Worm (Caenorhabditis elegans) whole organism, L2 larva: ENCODE measurements around the gene osm-7.

Source experiments
- C34F6.9 ChIP-seq: fragments of 150-350 bp; optimal IDR thresholded peaks from 2 replicates; lab custom pipeline; 2014; ENCODE audit warnings: missing biosample characterization, missing genetic modification characterization
- F13H6.1 ChIP-seq: sonication (generic microtip); optimal IDR thresholded peaks from 2 replicates; lab custom pipeline; 2016; ENCODE audit warnings: missing genetic modification characterization, missing compliant biosample characterization
- R02D3.7 ChIP-seq: fragments of 150-350 bp; optimal IDR thresholded peaks from 2 replicates; lab custom pipeline; 2014; ENCODE audit warnings: missing biosample characterization, missing genetic modification characterization
- Y55F3AM.14 ChIP-seq: fragments of 200-800 bp; sonication (Bioruptor generic); optimal IDR thresholded peaks from 2 replicates; lab custom pipeline; 2018; ENCODE audit warnings: mild to moderate bottlenecking, missing genetic modification characterization, missing compliant biosample characterization
- alr-1 ChIP-seq: fragments of 150-350 bp; optimal IDR thresholded peaks from 2 replicates; lab custom pipeline; 2014; ENCODE audit warnings: missing biosample characterization, missing genetic modification characterization
- aly-2 ChIP-seq: fragments of 150-350 bp; optimal IDR thresholded peaks from 2 replicates; lab custom pipeline; 2014; ENCODE audit warnings: missing biosample characterization, missing genetic modification characterization
- ama-1 ChIP-seq: fragments of 150-350 bp; optimal IDR thresholded peaks from 2 replicates; lab custom pipeline; 2018; ENCODE audit warnings: inconsistent platforms
- blmp-1 ChIP-seq: sonication (generic microtip); optimal IDR thresholded peaks from 2 replicates; lab custom pipeline; 2017; ENCODE audit warnings: missing genetic modification characterization, mild to moderate bottlenecking, missing compliant biosample characterization, antibody characterized with exemption, moderate library complexity; ENCODE audit not compliant: insufficient read depth
- ceh-16 ChIP-seq: fragments of 150-350 bp; optimal IDR thresholded peaks from 2 replicates; lab custom pipeline; 2014; ENCODE audit warnings: missing biosample characterization, missing genetic modification characterization
- ceh-82 ChIP-seq: fragments of 150-350 bp; optimal IDR thresholded peaks from 2 replicates; lab custom pipeline; 2014; ENCODE audit warnings: missing biosample characterization, missing genetic modification characterization
- crh-2 ChIP-seq: sonication (generic microtip); optimal IDR thresholded peaks from 2 replicates; lab custom pipeline; 2017; ENCODE audit warnings: missing biosample characterization, missing genetic modification characterization
- dmd-4 ChIP-seq: sonication (generic microtip); optimal IDR thresholded peaks from 2 replicates; lab custom pipeline; 2017; ENCODE audit warnings: missing biosample characterization, missing genetic modification characterization
- egl-27 ChIP-seq: sonication (generic microtip); optimal IDR thresholded peaks from 3 replicates; lab custom pipeline; 2017; ENCODE audit warnings: missing biosample characterization, missing genetic modification reagents, missing genetic modification characterization
- elt-1 ChIP-seq: fragments of 150-350 bp; optimal IDR thresholded peaks from 2 replicates; lab custom pipeline; 2014; ENCODE audit warnings: missing biosample characterization, missing genetic modification characterization
- elt-3 ChIP-seq: sonication (generic microtip); optimal IDR thresholded peaks from 2 replicates; lab custom pipeline; 2017; ENCODE audit warnings: missing biosample characterization, missing genetic modification characterization
- fos-1 ChIP-seq: fragments of 150-350 bp; optimal IDR thresholded peaks from 2 replicates; lab custom pipeline; 2014; ENCODE audit warnings: missing biosample characterization, missing genetic modification characterization
- gmeb-1 ChIP-seq: fragments of 150-350 bp; optimal IDR thresholded peaks from 2 replicates; lab custom pipeline; 2014; ENCODE audit warnings: missing biosample characterization, missing genetic modification characterization
- lin-11 ChIP-seq: fragments of 150-350 bp; sonication (generic microtip); optimal IDR thresholded peaks from 2 replicates; lab custom pipeline; 2014; ENCODE audit warnings: missing biosample characterization, missing genetic modification characterization, inconsistent platforms, mixed read lengths
- lin-13 ChIP-seq: fragments of 150-350 bp; optimal IDR thresholded peaks from 2 replicates; lab custom pipeline; 2014; ENCODE audit warnings: missing biosample characterization, missing genetic modification reagents, missing genetic modification characterization
- lin-39 ChIP-seq: fragments of 150-350 bp; optimal IDR thresholded peaks from 2 replicates; lab custom pipeline; 2014; ENCODE audit warnings: missing biosample characterization, missing genetic modification reagents, missing genetic modification characterization
- mab-5 ChIP-seq: fragments of 150-350 bp; optimal IDR thresholded peaks from 2 replicates; lab custom pipeline; 2014; ENCODE audit warnings: missing biosample characterization, missing genetic modification characterization
- mdl-1 ChIP-seq, 2 experiments: fragments of 150-350 bp in 1 of 2; sonication (generic microtip) in 1 of 2; optimal IDR thresholded peaks; 2 replicates each; lab custom pipeline; 2017; ENCODE audit warnings: missing biosample characterization in 2 of 2, missing genetic modification characterization in 2 of 2
- nhr-11 ChIP-seq: fragments of 150-350 bp; optimal IDR thresholded peaks from 2 replicates; lab custom pipeline; 2014; ENCODE audit warnings: missing biosample characterization, missing genetic modification characterization
- nhr-12 ChIP-seq: fragments of 150-350 bp; optimal IDR thresholded peaks from 2 replicates; lab custom pipeline; 2014; ENCODE audit warnings: missing biosample characterization, missing genetic modification characterization
- nhr-129 ChIP-seq: fragments of 150-350 bp; optimal IDR thresholded peaks from 2 replicates; lab custom pipeline; 2014; ENCODE audit warnings: missing biosample characterization, missing genetic modification characterization
- nhr-21 ChIP-seq: fragments of 150-350 bp; optimal IDR thresholded peaks from 2 replicates; lab custom pipeline; 2014; ENCODE audit warnings: missing biosample characterization, missing genetic modification characterization
- nhr-23 ChIP-seq: fragments of 150-350 bp; optimal IDR thresholded peaks from 2 replicates; lab custom pipeline; 2014; ENCODE audit warnings: missing biosample characterization, missing genetic modification reagents, missing genetic modification characterization
- nhr-25 ChIP-seq: fragments of 150-350 bp; sonication (generic microtip); optimal IDR thresholded peaks from 3 replicates; lab custom pipeline; 2014; ENCODE audit warnings: missing biosample characterization, missing genetic modification characterization
- nhr-6 ChIP-seq: fragments of 150-350 bp; optimal IDR thresholded peaks from 2 replicates; lab custom pipeline; 2014; ENCODE audit warnings: missing biosample characterization, missing genetic modification characterization
- nhr-77 ChIP-seq: fragments of 150-350 bp; optimal IDR thresholded peaks from 2 replicates; lab custom pipeline; 2014; ENCODE audit warnings: missing biosample characterization, missing genetic modification characterization
- peb-1 ChIP-seq: fragments of 150-350 bp; optimal IDR thresholded peaks from 2 replicates; lab custom pipeline; 2014; ENCODE audit warnings: missing biosample characterization, missing genetic modification characterization
- sem-4 ChIP-seq: fragments of 150-350 bp; optimal IDR thresholded peaks from 2 replicates; lab custom pipeline; 2014; ENCODE audit warnings: missing biosample characterization, missing genetic modification reagents, missing genetic modification characterization
- skn-1 ChIP-seq: sonication (generic microtip); optimal IDR thresholded peaks from 2 replicates; lab custom pipeline; 2017; ENCODE audit warnings: missing biosample characterization, missing genetic modification characterization
- sma-9 ChIP-seq, 2 experiments: fragments of 150-350 bp in 1 of 2; sonication (generic microtip) in 1 of 2; optimal IDR thresholded peaks; 2 replicates each; lab custom pipeline; 2014 to 2016; ENCODE audit warnings: missing genetic modification characterization in 2 of 2, mild to moderate bottlenecking in 1 of 2, missing biosample characterization in 1 of 2, missing compliant biosample characterization in 1 of 2, missing genetic modification reagents in 1 of 2, moderate library complexity in 1 of 2
- unc-39 ChIP-seq: fragments of 150-350 bp; optimal IDR thresholded peaks from 2 replicates; lab custom pipeline; 2014; ENCODE audit warnings: missing biosample characterization, missing genetic modification characterization
- unc-55 ChIP-seq: fragments of 150-350 bp; sonication (generic microtip); optimal IDR thresholded peaks from 3 replicates; lab custom pipeline; 2014; ENCODE audit warnings: missing biosample characterization, missing genetic modification reagents, missing genetic modification characterization
- unc-62 ChIP-seq: fragments of 150-350 bp; optimal IDR thresholded peaks from 2 replicates; lab custom pipeline; 2014; ENCODE audit warnings: missing biosample characterization, missing genetic modification reagents, missing genetic modification characterization
- zag-1 ChIP-seq: fragments of 150-350 bp; optimal IDR thresholded peaks from 2 replicates; lab custom pipeline; 2014; ENCODE audit warnings: missing biosample characterization, missing genetic modification characterization
- ztf-1 ChIP-seq: fragments of 200-800 bp; sonication (Bioruptor generic); conservative IDR thresholded peaks from 2 replicates; pipeline ENCODE4 v1.3.6; 2022; ENCODE audit warnings: missing genetic modification characterization, missing compliant biosample characterization
- ztf-11 ChIP-seq: sonication (generic microtip); optimal IDR thresholded peaks from 2 replicates; lab custom pipeline; 2017; ENCODE audit warnings: missing biosample characterization, missing genetic modification characterization

Gene osm-7

ce11 chrIII:13600254-13600653, 24.3 kb downstream of the osm-7 start:
- TF ChIP-seq unc-55 (GFP tag; lab: Kevin White, UChicago) (no peak), unc-62 (GFP tag; lab: Kevin White, UChicago) (no peak), skn-1 (no peak), lin-11 (tag; lab: Kevin White, UChicago) (no peak)

ce11 chrIII:13604834-13605233, 28.9 kb downstream of the osm-7 start:
- TF ChIP-seq lin-39 (tag; lab: Kevin White, UChicago): no peak
- peak; percentile 24 for TF ChIP-seq nhr-11 (tag; lab: Kevin White, UChicago)
- TF ChIP-seq mab-5 (tag; lab: Kevin White, UChicago): no peak

ce11 chrIII:13606016-13606530, 30.1 kb downstream of the osm-7 start, which contains the start of gene act-5:
TSS of gene act-5 (minus strand) at chrIII:13606066.
- peak; percentile 33 for TF ChIP-seq F13H6.1
- TF ChIP-seq crh-2 (tag; lab: Kevin White, UChicago): peak; percentile 87
- peak; percentile 91 for TF ChIP-seq fos-1
- no peak for TF ChIP-seq unc-39 (tag; lab: Kevin White, UChicago)
- no peak for TF ChIP-seq nhr-23 (tag; lab: Kevin White, UChicago)
- TF ChIP-seq nhr-129: peak; percentile 60
- TF ChIP-seq gmeb-1: peak; percentile 41
- peak; percentile 71 for TF ChIP-seq sma-9 (GFP tag; optimal IDR thresholded peaks at IDR 0.05; lab: Kevin White, UChicago)
- no peak for TF ChIP-seq sma-9 (tag; optimal IDR thresholded peaks at IDR 0.05; lab: Kevin White, UChicago)

ce11 chrIII:13606865-13607264, 30.9 kb downstream of the osm-7 start:
- peak; percentile 51 for TF ChIP-seq fos-1
- TF ChIP-seq R02D3.7: no peak

ce11 chrIII:13607833-13608232, 31.9 kb downstream of the osm-7 start, which contains the start of gene shpk-1:
TSS of gene shpk-1 (plus strand) at chrIII:13608020.
- no peak for TF ChIP-seq sem-4
- TF ChIP-seq nhr-77 (tag; lab: Kevin White, UChicago): no peak
- TF ChIP-seq aly-2 (tag; lab: Kevin White, UChicago): no peak
- TF ChIP-seq peb-1 (tag; lab: Kevin White, UChicago): no peak
- no peak for TF ChIP-seq R02D3.7
- peak; percentile 40 for TF ChIP-seq F13H6.1
- no peak for TF ChIP-seq ama-1 (lab: Kevin White, UChicago)
- peak; percentile 96 for TF ChIP-seq fos-1
- TF ChIP-seq dmd-4 (tag; lab: Kevin White, UChicago): no peak
- TF ChIP-seq nhr-21 (tag; lab: Kevin White, UChicago): no peak
- no peak for TF ChIP-seq mdl-1 (tag; optimal IDR thresholded peaks at IDR 0.05; lab: Kevin White, UChicago)
- TF ChIP-seq unc-39 (tag; lab: Kevin White, UChicago): no peak
- TF ChIP-seq zag-1 (tag; lab: Kevin White, UChicago): no peak
- TF ChIP-seq nhr-12: no peak
- no peak for TF ChIP-seq ceh-16 (tag; lab: Kevin White, UChicago)
- no peak for TF ChIP-seq lin-13 (GFP tag; lab: Kevin White, UChicago)
- no peak for TF ChIP-seq nhr-6 (tag; lab: Kevin White, UChicago)
- no peak for TF ChIP-seq unc-55 (GFP tag; lab: Kevin White, UChicago)
- TF ChIP-seq C34F6.9: no peak
- TF ChIP-seq Y55F3AM.14 (GFP tag; lab: Kevin White, UChicago): no peak
- peak; percentile 77 for TF ChIP-seq crh-2 (tag; lab: Kevin White, UChicago)
- no peak for TF ChIP-seq alr-1 (tag; lab: Kevin White, UChicago)
- TF ChIP-seq nhr-23 (tag; lab: Kevin White, UChicago): no peak
- TF ChIP-seq egl-27 (tag; lab: Kevin White, UChicago): no peak
- no peak for TF ChIP-seq ceh-82 (tag; lab: Kevin White, UChicago)
- TF ChIP-seq unc-62 (GFP tag; lab: Kevin White, UChicago): no peak
- TF ChIP-seq sma-9 (GFP tag; optimal IDR thresholded peaks at IDR 0.05; lab: Kevin White, UChicago): peak; percentile 40
- TF ChIP-seq sma-9 (tag; optimal IDR thresholded peaks at IDR 0.05; lab: Kevin White, UChicago): no peak
- no peak for TF ChIP-seq mab-5 (tag; lab: Kevin White, UChicago)
- no peak for TF ChIP-seq elt-3 (tag; lab: Kevin White, UChicago)
- no peak for TF ChIP-seq blmp-1 (tag; lab: Kevin White, UChicago)
- no peak for TF ChIP-seq skn-1
- TF ChIP-seq lin-11 (tag; lab: Kevin White, UChicago): no peak
- no peak for TF ChIP-seq lin-39 (tag; lab: Kevin White, UChicago)
- TF ChIP-seq nhr-25 (tag; lab: Kevin White, UChicago): no peak
- TF ChIP-seq ztf-1 (GFP tag; lab: Robert Waterston, UW): no peak
- TF ChIP-seq gmeb-1: peak; percentile 46
- no peak for TF ChIP-seq nhr-129
- no peak for TF ChIP-seq ztf-11
- no peak for TF ChIP-seq elt-1 (tag; lab: Kevin White, UChicago)
- no peak for TF ChIP-seq nhr-11 (tag; lab: Kevin White, UChicago)
